Fruit fly (Drosophila melanogaster) whole organism, embryonic: ENCODE results near the gene CG15014.

ENCODE experiments used
- CG11456 ChIP-seq: fragments of 200-800 bp; sonication (Bioruptor generic); IDR thresholded peaks from 3 replicates; pipeline ENCODE4 v1.3.6; 2022; ENCODE audit warnings: missing biosample characterization, missing genetic modification characterization
- CG11504 ChIP-seq: fragments of 200-800 bp; sonication (Bioruptor generic); optimal IDR thresholded peaks from 3 replicates; lab custom pipeline; 2019; ENCODE audit warnings: missing biosample characterization, mild to moderate bottlenecking, missing genetic modification characterization, moderate library complexity
- CG13296 ChIP-seq: fragments of 200-800 bp; sonication (Bioruptor generic); optimal IDR thresholded peaks from 3 replicates; lab custom pipeline; 2018; ENCODE audit warnings: missing biosample characterization, mild to moderate bottlenecking, missing genetic modification characterization
- CG13424 ChIP-seq: fragments of 200-800 bp; sonication (Bioruptor generic); optimal IDR thresholded peaks from 2 replicates; lab custom pipeline; 2019; ENCODE audit warnings: missing biosample characterization, mild to moderate bottlenecking, missing genetic modification characterization, moderate library complexity
- CG15479 ChIP-seq: fragments of 200-800 bp; sonication (Bioruptor generic); optimal IDR thresholded peaks from 3 replicates; lab custom pipeline; 2019; ENCODE audit warnings: missing biosample characterization, mild to moderate bottlenecking, missing genetic modification characterization, moderate library complexity
- CG15601 ChIP-seq: fragments of 200-800 bp; sonication (Bioruptor generic); optimal IDR thresholded peaks from 3 replicates; lab custom pipeline; 2019; ENCODE audit warnings: missing biosample characterization, mild to moderate bottlenecking, missing genetic modification characterization, moderate library complexity
- CG16863 ChIP-seq: fragments of 200-800 bp; sonication (Bioruptor generic); optimal IDR thresholded peaks from 3 replicates; lab custom pipeline; 2016; ENCODE audit warnings: missing biosample characterization, missing genetic modification characterization
- CG17829 ChIP-seq: fragments of 200-800 bp; optimal IDR thresholded peaks from 2 replicates; lab custom pipeline; 2019; ENCODE audit warnings: missing biosample characterization, mild to moderate bottlenecking, missing genetic modification characterization, moderate library complexity
- CG18619 ChIP-seq: fragments of 200-800 bp; sonication (Bioruptor generic); optimal IDR thresholded peaks from 3 replicates; lab custom pipeline; 2017; ENCODE audit warnings: missing biosample characterization, mild to moderate bottlenecking, missing genetic modification characterization
- CG2120 ChIP-seq: fragments of 200-800 bp; sonication (Bioruptor generic); optimal IDR thresholded peaks from 3 replicates; lab custom pipeline; 2016; ENCODE audit warnings: missing biosample characterization, missing genetic modification characterization
- CG2712 ChIP-seq: fragments of 200-800 bp; optimal IDR thresholded peaks from 3 replicates; lab custom pipeline; 2019; ENCODE audit warnings: missing biosample characterization, mild to moderate bottlenecking, missing genetic modification characterization, moderate library complexity
- CG2875 ChIP-seq: fragments of 200-800 bp; sonication (Bioruptor generic); optimal IDR thresholded peaks from 2 replicates; lab custom pipeline; 2017; ENCODE audit warnings: missing biosample characterization, mild to moderate bottlenecking, missing genetic modification characterization, missing genetic modification reagents
- CG30403 ChIP-seq: fragments of 200-800 bp; sonication (Bioruptor generic); optimal IDR thresholded peaks from 3 replicates; lab custom pipeline; 2016; ENCODE audit warnings: missing biosample characterization, missing genetic modification characterization
- CG3726 ChIP-seq: fragments of 200-800 bp; sonication (Bioruptor generic); IDR thresholded peaks from 3 replicates; pipeline ENCODE4, ENCODE4 v1.3.6; 2022; ENCODE audit warnings: missing biosample characterization, missing genetic modification characterization
- CG3847 ChIP-seq: fragments of 200-800 bp; sonication (Bioruptor generic); IDR thresholded peaks from 2 replicates; pipeline ENCODE4 v1.3.6; 2022; ENCODE audit warnings: missing biosample characterization, missing genetic modification characterization
- CG4282 ChIP-seq: fragments of 200-800 bp; sonication (Bioruptor generic); optimal IDR thresholded peaks from 2 replicates; lab custom pipeline; 2016; ENCODE audit warnings: missing biosample characterization, missing genetic modification characterization
- CG43689 ChIP-seq: fragments of 200-800 bp; sonication (Bioruptor generic); IDR thresholded peaks from 2 replicates; pipeline ENCODE4 v1.3.6; 2022; ENCODE audit warnings: missing biosample characterization, missing genetic modification characterization
- CG4424 ChIP-seq: fragments of 200-800 bp; sonication (Bioruptor generic); optimal IDR thresholded peaks from 3 replicates; lab custom pipeline; 2016; ENCODE audit warnings: missing biosample characterization, missing genetic modification characterization
- CG4730 ChIP-seq: fragments of 200-800 bp; sonication (Bioruptor generic); IDR thresholded peaks from 2 replicates; pipeline ENCODE4 v1.3.6; 2022; ENCODE audit warnings: missing biosample characterization, missing genetic modification characterization
- CG6689 ChIP-seq: fragments of 200-800 bp; sonication (Bioruptor generic); IDR thresholded peaks from 2 replicates; pipeline ENCODE4 v1.3.6; 2022; ENCODE audit warnings: missing biosample characterization, missing genetic modification characterization
- CG6813 ChIP-seq: fragments of 200-800 bp; sonication (Bioruptor generic); optimal IDR thresholded peaks from 2 replicates; lab custom pipeline; 2017; ENCODE audit warnings: missing biosample characterization, missing genetic modification characterization, mild to moderate bottlenecking, moderate library complexity, missing genetic modification reagents
- CG7556 ChIP-seq: fragments of 200-800 bp; sonication (Bioruptor generic); optimal IDR thresholded peaks from 2 replicates; lab custom pipeline; 2017; ENCODE audit warnings: missing biosample characterization, mild to moderate bottlenecking, missing genetic modification characterization
- CG7839 ChIP-seq: fragments of 200-800 bp; sonication (Bioruptor generic); optimal IDR thresholded peaks from 3 replicates; lab custom pipeline; 2018; ENCODE audit warnings: missing biosample characterization, mild to moderate bottlenecking, missing genetic modification characterization, moderate library complexity
- CG8290 ChIP-seq, 3 experiments: fragments of 200-800 bp; sonication (Bioruptor generic); optimal IDR thresholded peaks; 2 replicates each; lab custom pipeline; 2016 to 2019; ENCODE audit warnings: missing biosample characterization in 3 of 3, missing genetic modification characterization in 3 of 3, mild to moderate bottlenecking in 2 of 3, moderate library complexity in 1 of 3
- CG9437 ChIP-seq: fragments of 200-800 bp; sonication (Bioruptor generic); optimal IDR thresholded peaks from 2 replicates; lab custom pipeline; 2018; ENCODE audit warnings: missing biosample characterization, mild to moderate bottlenecking, missing genetic modification characterization
- CG9727 ChIP-seq: fragments of 200-800 bp; sonication (Bioruptor generic); optimal IDR thresholded peaks from 3 replicates; lab custom pipeline; 2017; ENCODE audit warnings: missing biosample characterization, mild to moderate bottlenecking, missing genetic modification characterization
- Camta ChIP-seq: fragments of 200-800 bp; sonication (Bioruptor generic); optimal IDR thresholded peaks from 2 replicates; lab custom pipeline; 2016; ENCODE audit warnings: missing biosample characterization, missing genetic modification characterization
- Dek ChIP-seq: fragments of 200-800 bp; sonication (Bioruptor generic); optimal IDR thresholded peaks from 3 replicates; lab custom pipeline; 2019; ENCODE audit warnings: missing biosample characterization, mild to moderate bottlenecking, missing genetic modification characterization, moderate library complexity
- Ets65A ChIP-seq: fragments of 200-800 bp; sonication (Bioruptor generic); peaks from one replicate; lab custom pipeline; 2016; ENCODE audit warnings: missing biosample characterization, missing genetic modification characterization
- Fer3 ChIP-seq: fragments of 200-800 bp; sonication (Bioruptor generic); optimal IDR thresholded peaks from 2 replicates; lab custom pipeline; 2018; ENCODE audit warnings: missing biosample characterization, mild to moderate bottlenecking, missing genetic modification characterization, moderate library complexity
- Poxn ChIP-seq: fragments of 200-800 bp; sonication (Bioruptor generic); IDR thresholded peaks from 2 replicates; pipeline ENCODE4 v1.3.6; 2022; ENCODE audit warnings: missing biosample characterization, missing genetic modification characterization
- Six4 ChIP-seq: fragments of 200-800 bp; sonication (Bioruptor generic); optimal IDR thresholded peaks from 2 replicates; lab custom pipeline; 2016; ENCODE audit warnings: missing biosample characterization, missing genetic modification characterization
- Taf1 ChIP-seq: fragments of 200-800 bp; sonication (Bioruptor generic); IDR thresholded peaks from 2 replicates; pipeline ENCODE4 v1.3.6; 2022; ENCODE audit warnings: missing biosample characterization, missing genetic modification characterization
- Vsx1 ChIP-seq: fragments of 200-800 bp; sonication (Bioruptor generic); optimal IDR thresholded peaks from 2 replicates; lab custom pipeline; 2017; ENCODE audit warnings: missing biosample characterization, mild to moderate bottlenecking, missing genetic modification characterization, missing genetic modification reagents
- ab ChIP-seq: fragments of 200-800 bp; sonication (Bioruptor generic); optimal IDR thresholded peaks from 2 replicates; lab custom pipeline; 2016; ENCODE audit warnings: missing biosample characterization, missing genetic modification characterization
- ase ChIP-seq: fragments of 200-800 bp; sonication (Bioruptor generic); IDR thresholded peaks from 3 replicates; pipeline ENCODE4 v1.3.6; 2022; ENCODE audit warnings: missing biosample characterization, missing genetic modification characterization
- fu2 ChIP-seq: fragments of 200-800 bp; sonication (Bioruptor generic); optimal IDR thresholded peaks from 2 replicates; lab custom pipeline; 2016; ENCODE audit warnings: missing biosample characterization, missing genetic modification characterization
- gsb ChIP-seq: fragments of 200-800 bp; sonication (Bioruptor generic); IDR thresholded peaks from 2 replicates; pipeline ENCODE4 v1.3.6; 2022; ENCODE audit warnings: missing biosample characterization, missing genetic modification characterization
- h ChIP-seq: fragments of >200 bp; optimal IDR thresholded peaks from 2 replicates; lab custom pipeline; 2017
- ken ChIP-seq: fragments of 200-800 bp; sonication (Bioruptor generic); IDR thresholded peaks from 3 replicates; pipeline ENCODE4 v1.3.6; 2022; ENCODE audit warnings: missing biosample characterization, missing genetic modification characterization
- lbe ChIP-seq: fragments of 200-800 bp; sonication (Bioruptor generic); optimal IDR thresholded peaks from 2 replicates; lab custom pipeline; 2016; ENCODE audit warnings: missing biosample characterization, mild to moderate bottlenecking, missing genetic modification characterization
- lov ChIP-seq, 2 experiments: fragments of 200-800 bp in 1 of 2; fragments of >200 bp in 1 of 2; sonication (Bioruptor generic) in 1 of 2; IDR thresholded peaks in 1 of 2; optimal IDR thresholded peaks in 1 of 2; 2 replicates in 1 of 2; 3 replicates in 1 of 2; pipeline versions ENCODE4 v1.3.6 to Lab custom; 2017 to 2022; ENCODE audit warnings: missing biosample characterization in 1 of 2, missing genetic modification characterization in 1 of 2
- org-1 ChIP-seq: fragments of 200-800 bp; sonication (Bioruptor generic); optimal IDR thresholded peaks from 2 replicates; lab custom pipeline; 2017; ENCODE audit warnings: missing biosample characterization, missing genetic modification characterization
- rib ChIP-seq: fragments of 200-800 bp; sonication (Bioruptor generic); IDR thresholded peaks from 2 replicates; pipeline ENCODE4 v1.3.6; 2022; ENCODE audit warnings: missing biosample characterization, missing genetic modification characterization
- row ChIP-seq: fragments of 200-800 bp; sonication (Bioruptor generic); IDR thresholded peaks from 3 replicates; pipeline ENCODE4 v1.3.6; 2022; ENCODE audit warnings: missing biosample characterization, missing genetic modification characterization
- sc ChIP-seq, 3 experiments: fragments of >200 bp in 2 of 3; fragments of 200-800 bp in 1 of 3; sonication (Bioruptor generic) in 1 of 3; optimal IDR thresholded peaks; 2 replicates in 2 of 3; 3 replicates in 1 of 3; lab custom pipeline; 2017; ENCODE audit warnings: mild to moderate bottlenecking in 1 of 3, missing biosample characterization in 1 of 3, missing genetic modification characterization in 1 of 3, missing genetic modification reagents in 1 of 3
- sr ChIP-seq: fragments of 200-800 bp; sonication (Bioruptor generic); IDR thresholded peaks from 3 replicates; pipeline ENCODE4 v1.3.6; 2022; ENCODE audit warnings: missing biosample characterization, missing genetic modification characterization
- tx ChIP-seq: fragments of 200-800 bp; sonication (Bioruptor generic); optimal IDR thresholded peaks from 2 replicates; lab custom pipeline; 2016; ENCODE audit warnings: missing biosample characterization, missing genetic modification characterization
- unc-4 ChIP-seq: fragments of 200-800 bp; sonication (Bioruptor generic); IDR thresholded peaks from 2 replicates; pipeline ENCODE4 v1.3.6; 2022; ENCODE audit warnings: missing biosample characterization, missing genetic modification characterization; ENCODE audit not compliant: partially characterized antibody
- z ChIP-seq: fragments of 200-800 bp; sonication (Bioruptor generic); IDR thresholded peaks from 3 replicates; pipeline ENCODE4 v1.3.6; 2022; ENCODE audit warnings: missing biosample characterization, missing genetic modification characterization

CG15014 gene

DNA sequence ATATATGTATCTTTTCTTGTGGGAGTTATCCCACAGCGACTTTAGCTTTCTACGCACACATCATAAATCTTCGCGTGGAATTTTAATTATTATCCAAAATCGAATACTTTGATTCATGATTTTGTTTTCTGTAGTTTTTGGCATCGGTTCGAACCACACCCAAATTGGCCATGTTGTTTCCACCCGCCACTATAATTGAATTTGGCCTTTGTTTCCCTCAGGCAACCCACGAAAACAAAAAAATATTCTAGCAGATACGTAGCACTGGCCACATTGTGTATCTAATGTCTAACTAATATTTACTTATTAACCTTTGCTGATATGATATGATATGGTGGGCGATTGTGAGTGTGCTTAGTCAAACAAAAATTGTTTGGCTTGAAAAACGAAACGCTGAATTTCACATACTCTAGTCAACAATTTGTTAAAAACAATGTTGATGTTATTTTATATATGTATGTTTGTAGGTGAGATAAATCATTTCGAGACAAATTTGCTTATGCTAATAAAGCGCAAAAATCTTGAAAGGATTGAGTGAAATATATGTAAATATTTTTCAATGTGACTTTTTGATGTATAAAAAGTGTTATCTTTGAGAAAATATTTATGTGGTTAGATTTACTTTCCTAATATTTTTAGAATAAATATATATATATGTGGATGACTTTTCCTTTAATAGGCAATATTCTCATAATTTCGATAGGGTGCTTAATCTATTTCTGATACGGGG lies 33.0 kb upstream of the CG15014 start (continued):
- TF ChIP-seq ase (GFP tag; lab: Robert Waterston, UW) (no peak), Six4 (GFP tag; lab: Kevin White, UChicago) (no peak), Poxn (no peak), gsb (GFP tag; lab: Robert Waterston, UW) (no peak), org-1 (no peak), sr (no peak), ab (no peak), Camta (GFP tag; lab: Kevin White, UChicago) (no peak), CG9727 (GFP tag; lab: Kevin White, UChicago) (peak; percentile 42), fu2 (no peak), Ets65A (GFP tag; lab: Kevin White, UChicago) (no peak), CG3847 (GFP tag; lab: Robert Waterston, UW) (no peak), CG8290 (GFP tag; optimal IDR thresholded peaks at IDR 0.05; lab: Kevin White, UChicago) (no peak), CG8290 (tag; optimal IDR thresholded peaks at IDR 0.05; lab: Kevin White, UChicago) (peak in 1 of 2 experiments; percentile 29), sc (optimal IDR thresholded peaks at IDR 0.05; lab: Kevin White, UChicago) (no peak), sc (GFP tag; optimal IDR thresholded peaks at IDR 0.05; lab: Kevin White, UChicago) (no peak), CG3726 (no peak), CG9437 (peak; percentile 1), Fer3 (tag; lab: Kevin White, UChicago) (peak; percentile 14), Vsx1 (GFP tag; lab: Kevin White, UChicago) (peak; percentile 25), CG11456 (no peak), CG6813 (GFP tag; lab: Kevin White, UChicago) (no peak), CG13296 (GFP tag; lab: Kevin White, UChicago) (no peak), CG4730 (GFP tag; lab: Robert Waterston, UW) (no peak), lov (optimal IDR thresholded peaks at IDR 0.05; lab: Kevin White, UChicago) (no peak), lov (GFP tag; IDR thresholded peaks at IDR 0.05; lab: Robert Waterston, UW) (no peak), Taf1 (GFP tag; lab: Robert Waterston, UW) (no peak), rib (GFP tag; lab: Robert Waterston, UW) (no peak), ken (GFP tag; lab: Robert Waterston, UW) (no peak), tx (GFP tag; lab: Kevin White, UChicago) (no peak), CG30403 (peak; percentile 3), CG2712 (tag; lab: Kevin White, UChicago) (peak; percentile 35), CG43689 (GFP tag; lab: Robert Waterston, UW) (no peak), CG15601 (peak; percentile 42), unc-4 (no peak), lbe (GFP tag; lab: Kevin White, UChicago) (no peak), CG2120 (peak; percentile 22), CG15479 (GFP tag; lab: Kevin White, UChicago) (no peak), CG4424 (no peak), CG16863 (GFP tag; lab: Kevin White, UChicago) (no peak), row (GFP tag; lab: Robert Waterston, UW) (peak; percentile 45), Dek (tag; lab: Kevin White, UChicago) (no peak), CG17829 (peak; percentile 41), CG7839 (tag; lab: Kevin White, UChicago) (peak; percentile 36), CG18619 (peak; percentile 15), CG6689 (no peak), CG13424 (tag; lab: Kevin White, UChicago) (peak; percentile 45), z (GFP tag; lab: Robert Waterston, UW) (no peak), CG11504 (tag; lab: Kevin White, UChicago) (peak; percentile 64), CG4282 (GFP tag; lab: Kevin White, UChicago) (no peak), CG7556 (GFP tag; lab: Kevin White, UChicago) (peak; percentile 37), h (lab: Kevin White, UChicago) (no peak), CG2875 (no peak)
